Worm (Caenorhabditis elegans) whole organism, mixed stage, embryonic: ENCODE results near the gene lipl-6.

Experiments
- M03D4.4 ChIP-seq: sonication (generic microtip); optimal IDR thresholded peaks from 2 replicates; lab custom pipeline; 2017; ENCODE audit warnings: mild to moderate bottlenecking, missing genetic modification characterization, missing compliant biosample characterization
- bed-3 ChIP-seq: fragments of 200-800 bp; sonication (Bioruptor generic); optimal IDR thresholded peaks from 3 replicates; lab custom pipeline; 2018; ENCODE audit warnings: mild to moderate bottlenecking, missing genetic modification characterization, moderate library complexity, missing compliant biosample characterization
- ceh-39 ChIP-seq: fragments of 150-350 bp; optimal IDR thresholded peaks from 2 replicates; lab custom pipeline; 2014; ENCODE audit warnings: missing biosample characterization, missing genetic modification characterization
- ceh-43 ChIP-seq: fragments of 200-800 bp; sonication (Bioruptor generic); optimal IDR thresholded peaks from 2 replicates; lab custom pipeline; 2018; ENCODE audit warnings: mild to moderate bottlenecking, missing genetic modification characterization, moderate library complexity, missing compliant biosample characterization
- ceh-83 ChIP-seq: fragments of 200-800 bp; sonication (Bioruptor generic); optimal IDR thresholded peaks from 2 replicates; lab custom pipeline; 2018; ENCODE audit warnings: mild to moderate bottlenecking, missing genetic modification characterization, missing compliant biosample characterization
- ces-1 ChIP-seq: fragments of 150-350 bp; optimal IDR thresholded peaks from 2 replicates; lab custom pipeline; 2014; ENCODE audit warnings: missing biosample characterization, missing genetic modification reagents, missing genetic modification characterization
- cnd-1 ChIP-seq: fragments of 200-800 bp; sonication (Bioruptor generic); optimal IDR thresholded peaks from 2 replicates; lab custom pipeline; 2018; ENCODE audit warnings: mild to moderate bottlenecking, missing genetic modification characterization, missing compliant biosample characterization
- drap-1 ChIP-seq: fragments of 200-800 bp; sonication (Bioruptor generic); optimal IDR thresholded peaks from 3 replicates; lab custom pipeline; 2018; ENCODE audit warnings: mild to moderate bottlenecking, missing genetic modification characterization, missing compliant biosample characterization
- elt-3 ChIP-seq: fragments of 150-350 bp; optimal IDR thresholded peaks from 2 replicates; lab custom pipeline; 2014; ENCODE audit warnings: missing biosample characterization, missing genetic modification characterization
- flh-1 ChIP-seq: fragments of 200-800 bp; sonication (Bioruptor generic); optimal IDR thresholded peaks from 2 replicates; lab custom pipeline; 2018; ENCODE audit warnings: mild to moderate bottlenecking, missing genetic modification characterization, moderate library complexity, missing compliant biosample characterization
- ham-2 ChIP-seq: fragments of 200-800 bp; sonication (Bioruptor generic); optimal IDR thresholded peaks from 2 replicates; lab custom pipeline; 2018; ENCODE audit warnings: mild to moderate bottlenecking, missing genetic modification characterization, missing compliant biosample characterization
- hlh-1 ChIP-seq: fragments of 150-350 bp; optimal IDR thresholded peaks from 2 replicates; lab custom pipeline; 2014; ENCODE audit warnings: missing biosample characterization, missing genetic modification reagents, missing genetic modification characterization
- lin-13 ChIP-seq: fragments of 150-350 bp; optimal IDR thresholded peaks from 2 replicates; lab custom pipeline; 2014; ENCODE audit warnings: missing biosample characterization, missing genetic modification characterization
- lin-32 ChIP-seq: fragments of 200-800 bp; sonication (Bioruptor generic); optimal IDR thresholded peaks from 2 replicates; lab custom pipeline; 2018; ENCODE audit warnings: mild to moderate bottlenecking, missing genetic modification characterization, missing compliant biosample characterization
- lsy-2 ChIP-seq: fragments of 150-350 bp; optimal IDR thresholded peaks from 2 replicates; lab custom pipeline; 2014; ENCODE audit warnings: missing biosample characterization, missing genetic modification characterization
- mab-5 ChIP-seq: fragments of 150-350 bp; optimal IDR thresholded peaks from 2 replicates; lab custom pipeline; 2014; ENCODE audit warnings: missing biosample characterization, missing genetic modification characterization
- mls-2 ChIP-seq: sonication (generic microtip); optimal IDR thresholded peaks from 2 replicates; lab custom pipeline; 2016; ENCODE audit warnings: mild to moderate bottlenecking, missing genetic modification characterization, moderate library complexity, missing compliant biosample characterization
- nhr-2 ChIP-seq: fragments of 150-350 bp; optimal IDR thresholded peaks from 2 replicates; lab custom pipeline; 2014; ENCODE audit warnings: missing biosample characterization, missing genetic modification characterization
- nhr-237 ChIP-seq: fragments of 150-350 bp; optimal IDR thresholded peaks from 2 replicates; lab custom pipeline; 2014; ENCODE audit warnings: missing biosample characterization, missing genetic modification characterization
- nhr-28 ChIP-seq: fragments of 150-350 bp; optimal IDR thresholded peaks from 2 replicates; lab custom pipeline; 2014; ENCODE audit warnings: missing biosample characterization, missing genetic modification characterization
- pha-4 ChIP-seq: fragments of 150-350 bp; optimal IDR thresholded peaks from 2 replicates; lab custom pipeline; 2018; ENCODE audit warnings: missing biosample characterization, missing genetic modification reagents, missing genetic modification characterization
- sem-2 ChIP-seq: fragments of 200-800 bp; sonication (Bioruptor generic); optimal IDR thresholded peaks from 2 replicates; lab custom pipeline; 2018; ENCODE audit warnings: mild to moderate bottlenecking, missing genetic modification characterization, missing compliant biosample characterization
- sptf-1 ChIP-seq: sonication (generic microtip); optimal IDR thresholded peaks from 2 replicates; lab custom pipeline; 2017; ENCODE audit warnings: mild to moderate bottlenecking, missing genetic modification characterization, moderate library complexity, missing compliant biosample characterization
- unc-120 ChIP-seq: sonication (generic microtip); optimal IDR thresholded peaks from 2 replicates; lab custom pipeline; 2017; ENCODE audit warnings: missing genetic modification characterization, missing compliant biosample characterization; ENCODE audit not compliant: poor library complexity, severe bottlenecking
- unc-39 ChIP-seq: fragments of 150-350 bp; optimal IDR thresholded peaks from 2 replicates; lab custom pipeline; 2014; ENCODE audit warnings: missing biosample characterization, missing genetic modification characterization
- unc-62 ChIP-seq: fragments of 150-350 bp; optimal IDR thresholded peaks from 2 replicates; lab custom pipeline; 2014; ENCODE audit warnings: missing biosample characterization, missing genetic modification reagents, missing genetic modification characterization
- zip-8 ChIP-seq: fragments of 150-350 bp; optimal IDR thresholded peaks from 2 replicates; lab custom pipeline; 2014; ENCODE audit warnings: missing biosample characterization, missing genetic modification characterization

lipl-6 gene

DNA sequence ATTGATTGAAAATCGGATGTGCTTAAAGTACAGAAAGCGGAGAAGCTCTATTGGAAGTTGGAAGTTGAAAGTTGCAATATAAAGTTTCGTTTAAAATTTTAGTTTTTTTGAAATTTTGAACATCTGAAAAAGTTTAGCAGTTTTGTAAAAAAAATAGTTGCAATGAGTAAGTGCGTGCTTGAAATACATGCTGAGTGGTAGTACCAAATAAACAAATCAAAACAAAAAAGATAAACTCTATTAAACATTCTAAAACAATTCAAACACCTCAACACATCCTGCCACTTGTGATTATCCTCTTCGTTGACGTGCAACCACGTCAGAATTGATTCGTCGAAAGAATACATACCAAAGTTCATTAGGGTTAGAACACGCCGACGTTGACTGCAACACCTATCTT is 14.9 kb downstream of the lipl-6 start:
- TF ChIP-seq lin-32 (GFP tag; lab: Kevin White, UChicago), result no peak
- TF ChIP-seq unc-62 (GFP tag; lab: Kevin White, UChicago), result no peak
- TF ChIP-seq M03D4.4, result no peak
- no peak for TF ChIP-seq unc-120 (tag; lab: Kevin White, UChicago)
- no peak for TF ChIP-seq cnd-1
- no peak for TF ChIP-seq nhr-2 (tag; lab: Kevin White, UChicago)
- TF ChIP-seq ceh-39, result no peak
- TF ChIP-seq bed-3 (GFP tag; lab: Kevin White, UChicago), result no peak
- TF ChIP-seq nhr-28, result no peak
- TF ChIP-seq drap-1 (GFP tag; lab: Kevin White, UChicago), result no peak
- no peak for TF ChIP-seq unc-39 (tag; lab: Kevin White, UChicago)
- TF ChIP-seq sptf-1 (tag; lab: Kevin White, UChicago), result no peak
- no peak for TF ChIP-seq zip-8 (tag; lab: Kevin White, UChicago)
- no peak for TF ChIP-seq ceh-83 (GFP tag; lab: Kevin White, UChicago)
- no peak for TF ChIP-seq elt-3 (tag; lab: Kevin White, UChicago)
- no peak for TF ChIP-seq mls-2 (tag; lab: Kevin White, UChicago)
- TF ChIP-seq mab-5 (tag; lab: Kevin White, UChicago), result no peak
- TF ChIP-seq pha-4 (tag; lab: Kevin White, UChicago), result no peak
- no peak for TF ChIP-seq ham-2 (GFP tag; lab: Kevin White, UChicago)

DNA sequence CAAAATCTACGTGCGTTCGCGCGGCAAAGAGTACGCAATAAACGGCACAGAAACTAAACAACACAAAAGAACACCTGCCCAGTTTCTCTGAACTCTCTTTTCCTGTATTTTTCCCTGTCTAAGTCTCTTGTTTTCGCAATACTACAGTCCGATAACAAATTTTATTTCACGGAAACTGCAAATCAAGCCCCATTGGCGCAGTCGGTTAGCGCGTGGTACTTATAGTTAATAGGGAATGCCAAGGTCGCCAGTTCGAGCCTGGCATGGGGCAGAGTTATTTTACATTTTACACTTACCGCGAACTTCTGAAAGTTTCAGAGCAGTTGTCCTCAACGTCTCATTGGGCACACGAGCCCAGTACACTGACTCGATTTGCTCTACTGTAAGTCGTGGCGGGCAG is 16.8 kb downstream of the lipl-6 start:
- TF ChIP-seq lsy-2 (tag; lab: Kevin White, UChicago), result no peak
- peak; percentile 2 for TF ChIP-seq hlh-1 (tag; lab: Kevin White, UChicago)

DNA sequence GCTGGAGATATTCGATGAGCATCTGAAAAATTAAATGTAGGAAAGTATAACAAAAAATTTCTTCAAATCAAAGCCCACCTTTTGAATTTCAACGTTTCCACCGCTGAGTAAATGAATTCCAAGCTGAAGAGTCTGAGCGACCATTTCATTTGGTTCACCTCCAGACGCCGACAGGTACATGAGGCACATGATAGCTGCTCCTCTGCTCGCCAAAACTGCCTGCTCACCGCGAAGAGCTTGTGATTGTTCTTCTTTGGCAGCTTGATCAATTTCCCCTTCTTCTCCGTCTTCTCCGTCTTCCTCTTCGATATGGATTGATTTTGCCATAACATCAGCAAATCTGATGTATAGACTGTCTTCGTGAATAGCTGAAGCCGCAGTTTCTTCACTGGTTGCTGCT is 27.7 kb downstream of the lipl-6 start:
- TF ChIP-seq lin-13, result no peak
- no peak for TF ChIP-seq ces-1
- no peak for TF ChIP-seq nhr-28
- no peak for TF ChIP-seq ham-2 (GFP tag; lab: Kevin White, UChicago)
- no peak for TF ChIP-seq bed-3 (GFP tag; lab: Kevin White, UChicago)
- no peak for TF ChIP-seq drap-1 (GFP tag; lab: Kevin White, UChicago)
- TF ChIP-seq nhr-237 (tag; lab: Kevin White, UChicago), result no peak
- no peak for TF ChIP-seq flh-1
- TF ChIP-seq sptf-1 (tag; lab: Kevin White, UChicago), result no peak
- no peak for TF ChIP-seq zip-8 (tag; lab: Kevin White, UChicago)
- TF ChIP-seq ceh-43, result no peak
- no peak for TF ChIP-seq unc-120 (tag; lab: Kevin White, UChicago)
- no peak for TF ChIP-seq nhr-2 (tag; lab: Kevin White, UChicago)

DNA sequence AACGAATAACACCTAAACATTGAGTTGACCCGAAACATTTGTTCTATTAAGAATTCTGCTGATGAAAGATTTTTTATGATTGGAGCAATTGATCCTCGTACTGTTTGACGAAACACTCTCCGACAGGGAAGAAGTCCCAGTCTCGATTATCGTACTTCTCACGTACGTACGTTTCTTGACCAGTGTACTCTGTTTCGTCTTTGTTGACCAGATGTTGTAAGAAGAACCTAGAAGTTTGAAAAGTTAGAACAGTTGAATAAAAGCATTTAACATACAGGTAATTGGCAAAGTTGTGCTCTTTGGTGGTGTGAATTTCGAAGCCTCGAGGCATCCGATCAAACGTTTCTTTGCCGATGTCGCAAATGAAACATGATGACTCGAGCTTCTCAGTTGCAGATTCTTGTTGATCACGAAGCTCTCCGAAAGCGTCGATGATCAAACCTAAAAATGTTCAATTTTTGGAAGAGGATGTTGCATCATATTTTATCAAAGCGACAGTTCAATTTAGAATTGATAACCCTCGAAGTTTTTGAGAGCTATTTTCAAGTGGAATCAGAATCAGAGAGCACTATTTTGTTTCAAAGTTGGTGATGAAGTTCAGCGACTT is 32.1 kb downstream of the lipl-6 start:
- no peak for TF ChIP-seq unc-39 (tag; lab: Kevin White, UChicago)
- no peak for TF ChIP-seq cnd-1
- no peak for TF ChIP-seq sem-2 (GFP tag; lab: Kevin White, UChicago)
- TF ChIP-seq ces-1, result no peak
- no peak for TF ChIP-seq ceh-39
- TF ChIP-seq M03D4.4, result no peak
- no peak for TF ChIP-seq unc-120 (tag; lab: Kevin White, UChicago)
- no peak for TF ChIP-seq mab-5 (tag; lab: Kevin White, UChicago)

DNA sequence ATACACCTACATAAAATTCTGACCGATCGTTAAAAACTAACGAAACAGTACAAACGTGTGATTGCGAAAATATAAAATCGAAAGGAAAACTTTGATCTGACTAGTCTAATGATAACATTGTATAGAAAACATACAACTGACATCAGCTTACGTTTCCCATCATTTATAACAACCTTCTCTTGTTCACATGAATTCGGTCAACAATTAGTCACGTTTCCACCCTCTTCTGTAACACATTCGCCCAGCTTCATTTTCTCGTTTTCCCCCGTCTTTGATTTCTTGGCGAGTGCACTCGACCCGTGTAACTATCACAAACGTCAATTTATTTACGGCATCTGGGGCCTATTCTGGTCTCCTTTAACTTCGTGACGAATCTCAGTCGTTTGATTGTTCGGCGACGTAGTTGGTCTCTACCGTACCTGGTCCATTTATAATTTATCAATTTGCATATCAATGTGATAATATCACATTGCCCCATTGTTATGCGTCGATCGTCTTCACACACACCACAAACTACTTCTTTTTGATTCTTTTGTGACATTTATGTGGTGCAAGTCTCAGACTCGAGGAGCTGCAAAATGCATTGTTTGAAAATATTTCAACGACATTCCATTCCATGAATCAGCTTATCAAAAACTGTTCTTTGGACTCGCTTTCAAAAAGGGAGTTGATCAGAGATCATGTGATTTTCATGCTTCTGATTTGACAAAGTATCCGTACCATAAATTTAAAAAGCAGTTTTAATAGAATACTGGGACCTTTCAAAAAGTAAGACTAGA is 33.1 kb downstream of the lipl-6 start:
- TF ChIP-seq hlh-1 (tag; lab: Kevin White, UChicago) (no peak), mls-2 (tag; lab: Kevin White, UChicago) (no peak), sem-2 (GFP tag; lab: Kevin White, UChicago) (no peak), cnd-1 (no peak), zip-8 (tag; lab: Kevin White, UChicago) (no peak), mab-5 (tag; lab: Kevin White, UChicago) (no peak), elt-3 (tag; lab: Kevin White, UChicago) (no peak), pha-4 (tag; lab: Kevin White, UChicago) (no peak), unc-39 (tag; lab: Kevin White, UChicago) (no peak), sptf-1 (tag; lab: Kevin White, UChicago) (no peak), flh-1 (no peak), drap-1 (GFP tag; lab: Kevin White, UChicago) (no peak), nhr-28 (no peak), ceh-39 (no peak), ceh-43 (no peak), ham-2 (GFP tag; lab: Kevin White, UChicago) (no peak)
